Fruit fly (Drosophila melanogaster) whole organism, embryonic: ENCODE measurements around the gene CG11131.

ENCODE experiments used
- Bgb ChIP-seq: fragments of 200-800 bp; sonication (Bioruptor generic); IDR thresholded peaks from 2 replicates; pipeline ENCODE4 v1.3.6; 2022; ENCODE audit warnings: missing biosample characterization, missing genetic modification characterization; ENCODE audit not compliant: partially characterized antibody
- Blimp-1 ChIP-seq: fragments of 200-800 bp; sonication (Bioruptor generic); optimal IDR thresholded peaks from 3 replicates; lab custom pipeline; 2018; ENCODE audit warnings: missing biosample characterization, missing genetic modification characterization, mild to moderate bottlenecking, moderate library complexity, missing genetic modification reagents
- CG14050 ChIP-seq: fragments of 200-800 bp; sonication (Bioruptor generic); IDR thresholded peaks from 3 replicates; pipeline ENCODE4 v1.3.6; 2022; ENCODE audit warnings: missing biosample characterization, missing genetic modification characterization
- CG18764 ChIP-seq: fragments of 200-800 bp; sonication (Bioruptor generic); optimal IDR thresholded peaks from 3 replicates; lab custom pipeline; 2016; ENCODE audit warnings: missing biosample characterization, missing genetic modification characterization
- CG31365 ChIP-seq: fragments of 200-800 bp; sonication (Bioruptor generic); optimal IDR thresholded peaks from 2 replicates; lab custom pipeline; 2018; ENCODE audit warnings: missing biosample characterization, mild to moderate bottlenecking, missing genetic modification characterization
- Deaf1 ChIP-seq: fragments of 200-800 bp; optimal IDR thresholded peaks from 3 replicates; lab custom pipeline; 2019; ENCODE audit warnings: missing biosample characterization, mild to moderate bottlenecking, missing genetic modification characterization, moderate library complexity
- exex ChIP-seq: fragments of 200-800 bp; sonication (Bioruptor generic); optimal IDR thresholded peaks from 4 replicates; lab custom pipeline; 2018; ENCODE audit warnings: missing biosample characterization, mild to moderate bottlenecking, missing genetic modification characterization, moderate library complexity
- h ChIP-seq: fragments of >200 bp; optimal IDR thresholded peaks from 2 replicates; lab custom pipeline; 2017
- mam ChIP-seq: fragments of 200-800 bp; sonication (Bioruptor generic); optimal IDR thresholded peaks from 3 replicates; lab custom pipeline; 2016; ENCODE audit warnings: missing biosample characterization, missing genetic modification characterization
- pzg ChIP-seq: fragments of 200-800 bp; sonication (Bioruptor generic); optimal IDR thresholded peaks from 3 replicates; lab custom pipeline; 2018; ENCODE audit warnings: missing biosample characterization, mild to moderate bottlenecking, missing genetic modification characterization, moderate library complexity
- ro ChIP-seq: fragments of 200-800 bp; sonication (Bioruptor generic); IDR thresholded peaks from 2 replicates; pipeline ENCODE4 v1.3.6; 2022; ENCODE audit warnings: missing biosample characterization, missing genetic modification characterization

DNA sequence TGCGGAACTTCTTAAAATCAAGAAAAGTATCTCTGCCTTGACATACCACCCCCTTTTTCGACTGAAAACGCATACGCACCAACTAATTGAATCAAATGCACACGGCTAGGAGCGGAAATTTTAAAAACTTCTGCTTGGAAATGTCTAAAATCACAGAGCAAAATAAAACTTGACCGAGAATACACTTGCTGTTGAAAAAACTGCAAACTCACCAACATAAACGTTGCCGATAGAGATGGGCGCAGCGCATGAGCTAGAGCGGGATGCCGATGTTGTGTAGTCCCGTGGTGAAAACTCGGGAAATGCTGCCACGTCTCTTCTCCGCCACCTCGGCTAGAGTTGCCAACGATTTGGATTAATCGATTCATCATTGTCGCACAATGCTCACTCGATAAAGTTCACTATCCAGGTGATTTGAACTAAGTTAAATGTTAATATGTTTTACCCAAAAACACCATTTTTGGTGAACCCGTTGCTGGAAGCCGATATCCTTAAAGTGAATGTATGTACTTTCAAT is 26.6 kb upstream of the CG11131 start, which contains the start of the genes CG11109 and Arf1:
- TF ChIP-seq ro (no peak), h (lab: Kevin White, UChicago) (no peak), mam (GFP tag; lab: Kevin White, UChicago) (no peak), CG31365 (no peak), pzg (peak; percentile 87), CG18764 (GFP tag; lab: Kevin White, UChicago) (no peak), Blimp-1 (GFP tag; lab: Kevin White, UChicago) (no peak), exex (tag; lab: Kevin White, UChicago) (no peak), CG14050 (GFP tag; lab: Robert Waterston, UW) (no peak), Bgb (GFP tag; lab: Robert Waterston, UW) (peak; percentile 85), Deaf1 (no peak)
